Worm (Caenorhabditis elegans) whole organism, young adult: ENCODE data around the gene nuc-1.

Source experiments
- B0336.3 ChIP-seq: fragments of 200-800 bp; sonication (Bioruptor generic); IDR thresholded peaks from 2 replicates; pipeline ENCODE4 v1.3.6; 2022; ENCODE audit warnings: missing genetic modification characterization, missing compliant biosample characterization
- C06A6.2 ChIP-seq: fragments of 200-800 bp; sonication (Bioruptor generic); conservative IDR thresholded peaks from 2 replicates; pipeline ENCODE4 v1.3.6; 2022; ENCODE audit warnings: missing genetic modification characterization, missing compliant biosample characterization
- C17E4.6 ChIP-seq: fragments of 200-800 bp; sonication (Bioruptor generic); IDR thresholded peaks from 2 replicates; pipeline ENCODE4 v1.3.6; 2022; ENCODE audit warnings: missing genetic modification reagents, missing genetic modification characterization, missing compliant biosample characterization
- F10E7.11 ChIP-seq: sonication (generic microtip); optimal IDR thresholded peaks from 2 replicates; lab custom pipeline; 2017; ENCODE audit warnings: mild to moderate bottlenecking, missing genetic modification characterization, moderate library complexity, missing compliant biosample characterization
- F23B12.7 ChIP-seq: sonication (generic microtip); optimal IDR thresholded peaks from 2 replicates; lab custom pipeline; 2017; ENCODE audit warnings: missing genetic modification characterization, mild to moderate bottlenecking, missing compliant biosample characterization, antibody characterized with exemption, moderate library complexity; ENCODE audit not compliant: insufficient read depth
- F55B11.4 ChIP-seq: sonication (generic microtip); optimal IDR thresholded peaks from 2 replicates; lab custom pipeline; 2016; ENCODE audit warnings: missing compliant biosample characterization, missing genetic modification characterization, borderline replicate concordance; ENCODE audit not compliant: insufficient read depth
- K11D2.4 ChIP-seq: fragments of 200-800 bp; sonication (Bioruptor generic); IDR thresholded peaks from 2 replicates; pipeline ENCODE4 v1.3.6; 2022; ENCODE audit warnings: missing genetic modification reagents, missing genetic modification characterization, missing compliant biosample characterization
- K12H6.12 ChIP-seq: fragments of 200-800 bp; sonication (Bioruptor generic); optimal IDR thresholded peaks from 2 replicates; lab custom pipeline; 2018; ENCODE audit warnings: mild to moderate bottlenecking, missing genetic modification characterization, missing compliant biosample characterization
- Y53F4B.3 ChIP-seq: fragments of 200-800 bp; sonication (Bioruptor generic); IDR thresholded peaks from 2 replicates; pipeline ENCODE4 v1.3.6; 2022; ENCODE audit warnings: missing genetic modification reagents, missing genetic modification characterization, missing compliant biosample characterization
- Y67H2A.10 ChIP-seq: fragments of 200-800 bp; sonication (Bioruptor generic); conservative IDR thresholded peaks from 2 replicates; pipeline ENCODE4 v1.3.6; 2022; ENCODE audit warnings: missing genetic modification reagents, missing genetic modification characterization, missing compliant biosample characterization
- Y95B8A.8 ChIP-seq: fragments of 200-800 bp; sonication (Bioruptor generic); IDR thresholded peaks from 2 replicates; pipeline ENCODE4 v1.3.6; 2022; ENCODE audit warnings: missing genetic modification reagents, missing genetic modification characterization, missing compliant biosample characterization
- atf-7 ChIP-seq: sonication (generic microtip); optimal IDR thresholded peaks from 2 replicates; lab custom pipeline; 2017; ENCODE audit warnings: mild to moderate bottlenecking, missing genetic modification characterization, missing compliant biosample characterization
- attf-5 ChIP-seq: fragments of 200-800 bp; sonication (Bioruptor generic); optimal IDR thresholded peaks from 2 replicates; lab custom pipeline; 2018; ENCODE audit warnings: mild to moderate bottlenecking, missing genetic modification characterization, missing compliant biosample characterization
- ccch-3 ChIP-seq: fragments of 200-800 bp; sonication (Bioruptor generic); optimal IDR thresholded peaks from 2 replicates; lab custom pipeline; 2018; ENCODE audit warnings: mild to moderate bottlenecking, missing genetic modification characterization, missing compliant biosample characterization
- cebp-2 ChIP-seq: fragments of 200-800 bp; sonication (Bioruptor generic); IDR thresholded peaks from 2 replicates; pipeline ENCODE4 v1.3.6; 2022; ENCODE audit warnings: missing genetic modification characterization, missing compliant biosample characterization
- ceh-100 ChIP-seq: fragments of 200-800 bp; sonication (Bioruptor generic); IDR thresholded peaks from 2 replicates; pipeline ENCODE4 v1.3.6; 2022; ENCODE audit warnings: missing genetic modification reagents, missing genetic modification characterization, missing compliant biosample characterization
- ceh-27 ChIP-seq: fragments of 200-800 bp; sonication (Bioruptor generic); optimal IDR thresholded peaks from 2 replicates; lab custom pipeline; 2018; ENCODE audit warnings: mild to moderate bottlenecking, missing genetic modification characterization, moderate library complexity, missing compliant biosample characterization
- ceh-79 ChIP-seq: sonication (generic microtip); optimal IDR thresholded peaks from 2 replicates; lab custom pipeline; 2017; ENCODE audit warnings: mild to moderate bottlenecking, missing genetic modification characterization, missing compliant biosample characterization
- chd-7 ChIP-seq: sonication (generic microtip); optimal IDR thresholded peaks from 2 replicates; lab custom pipeline; 2016; ENCODE audit warnings: mild to moderate bottlenecking, missing genetic modification characterization, moderate library complexity, missing compliant biosample characterization
- die-1 ChIP-seq: sonication (generic microtip); optimal IDR thresholded peaks from 2 replicates; lab custom pipeline; 2016; ENCODE audit warnings: missing genotype, mild to moderate bottlenecking, missing genetic modification characterization, missing compliant biosample characterization
- dox-1 ChIP-seq: fragments of 200-800 bp; sonication (Bioruptor generic); IDR thresholded peaks from 2 replicates; pipeline ENCODE4 v1.3.6; 2022; ENCODE audit warnings: missing genetic modification reagents, missing genetic modification characterization, missing compliant biosample characterization
- dpl-1 ChIP-seq: fragments of 150-350 bp; optimal IDR thresholded peaks from 2 replicates; lab custom pipeline; 2014; ENCODE audit warnings: missing biosample characterization, missing genetic modification reagents, missing genetic modification characterization
- egl-44 ChIP-seq: fragments of 200-800 bp; sonication (Bioruptor generic); IDR thresholded peaks from 2 replicates; pipeline ENCODE4 v1.3.6; 2022; ENCODE audit warnings: missing genetic modification reagents, missing genetic modification characterization, missing compliant biosample characterization
- ets-4 ChIP-seq: fragments of 200-800 bp; sonication (Bioruptor generic); optimal IDR thresholded peaks from 2 replicates; lab custom pipeline; 2018; ENCODE audit warnings: mild to moderate bottlenecking, missing genetic modification characterization, missing compliant biosample characterization
- gei-17 ChIP-seq: fragments of 200-800 bp; sonication (Bioruptor generic); optimal IDR thresholded peaks from 2 replicates; lab custom pipeline; 2018; ENCODE audit warnings: mild to moderate bottlenecking, missing genetic modification characterization, missing compliant biosample characterization
- him-1 ChIP-seq: sonication (generic microtip); optimal IDR thresholded peaks from 2 replicates; lab custom pipeline; 2016; ENCODE audit warnings: missing genotype, missing genetic modification reagents, missing genetic modification characterization, missing compliant biosample characterization
- hlh-12 ChIP-seq: sonication (generic microtip); optimal IDR thresholded peaks from 2 replicates; lab custom pipeline; 2016; ENCODE audit warnings: missing genetic modification characterization, missing compliant biosample characterization
- hmg-1.2 ChIP-seq: fragments of 200-800 bp; sonication (Bioruptor generic); IDR thresholded peaks from 2 replicates; pipeline ENCODE4 v1.3.6; 2022; ENCODE audit warnings: missing genetic modification reagents, missing genetic modification characterization, missing compliant biosample characterization
- lin-54 ChIP-seq: fragments of 200-800 bp; sonication (Bioruptor generic); optimal IDR thresholded peaks from 2 replicates; lab custom pipeline; 2018; ENCODE audit warnings: mild to moderate bottlenecking, missing genetic modification characterization, missing compliant biosample characterization
- lir-1 ChIP-seq: fragments of 200-800 bp; sonication (Bioruptor generic); conservative IDR thresholded peaks from 2 replicates; pipeline ENCODE4 v1.3.6; 2022; ENCODE audit warnings: missing genetic modification reagents, missing genetic modification characterization, missing compliant biosample characterization
- lsy-27 ChIP-seq: sonication (generic microtip); optimal IDR thresholded peaks from 2 replicates; lab custom pipeline; 2017; ENCODE audit warnings: missing genetic modification characterization, mild to moderate bottlenecking, missing compliant biosample characterization, antibody characterized with exemption, missing genotype, borderline replicate concordance; ENCODE audit not compliant: insufficient read depth
- madf-10 ChIP-seq: sonication (generic microtip); optimal IDR thresholded peaks from 2 replicates; lab custom pipeline; 2016; ENCODE audit warnings: mild to moderate bottlenecking, missing genetic modification characterization, missing compliant biosample characterization
- madf-8 ChIP-seq: fragments of 200-800 bp; sonication (Bioruptor generic); conservative IDR thresholded peaks from 2 replicates; pipeline ENCODE4 v1.3.6; 2022; ENCODE audit warnings: missing genetic modification reagents, missing genetic modification characterization, missing compliant biosample characterization
- mel-28 ChIP-seq: sonication (generic microtip); optimal IDR thresholded peaks from 2 replicates; lab custom pipeline; 2016; ENCODE audit warnings: borderline replicate concordance, mild to moderate bottlenecking, missing genetic modification characterization, missing compliant biosample characterization
- mes-4 ChIP-seq: sonication (generic microtip); optimal IDR thresholded peaks from 2 replicates; lab custom pipeline; 2016; ENCODE audit warnings: missing genotype, missing genetic modification characterization, missing compliant biosample characterization
- nfya-2 ChIP-seq: fragments of 200-800 bp; sonication (Bioruptor generic); IDR thresholded peaks from 2 replicates; pipeline ENCODE4 v1.3.6; 2022; ENCODE audit warnings: missing genetic modification reagents, missing genetic modification characterization, missing compliant biosample characterization
- nfyb-1 ChIP-seq: fragments of 200-800 bp; sonication (Bioruptor generic); IDR thresholded peaks from 2 replicates; pipeline ENCODE4 v1.3.6; 2022; ENCODE audit warnings: missing genetic modification reagents, missing genetic modification characterization, missing compliant biosample characterization
- nhr-90 ChIP-seq: sonication (generic microtip); optimal IDR thresholded peaks from 2 replicates; lab custom pipeline; 2016; ENCODE audit warnings: missing genotype, mild to moderate bottlenecking, missing genetic modification characterization, missing compliant biosample characterization
- repo-1 ChIP-seq: sonication (generic microtip); optimal IDR thresholded peaks from 2 replicates; lab custom pipeline; 2017; ENCODE audit warnings: mild to moderate bottlenecking, missing genetic modification characterization, missing compliant biosample characterization
- sdz-38 ChIP-seq: sonication (generic microtip); optimal IDR thresholded peaks from 2 replicates; lab custom pipeline; 2016; ENCODE audit warnings: missing genotype, missing genetic modification characterization, missing compliant biosample characterization
- snpc-1.1 ChIP-seq: sonication (generic microtip); optimal IDR thresholded peaks from 2 replicates; lab custom pipeline; 2017; ENCODE audit warnings: missing genetic modification characterization, mild to moderate bottlenecking, missing compliant biosample characterization, antibody characterized with exemption, moderate library complexity, missing genotype, missing genetic modification reagents; ENCODE audit not compliant: insufficient read depth
- snpc-3.4 ChIP-seq: sonication (generic microtip); optimal IDR thresholded peaks from 2 replicates; lab custom pipeline; 2017; ENCODE audit warnings: missing genetic modification characterization, mild to moderate bottlenecking, missing compliant biosample characterization, antibody characterized with exemption, moderate library complexity, missing genotype, missing genetic modification reagents
- tbx-9 ChIP-seq: sonication (generic microtip); optimal IDR thresholded peaks from 2 replicates; lab custom pipeline; 2016; ENCODE audit warnings: borderline replicate concordance, missing genetic modification characterization, inconsistent platforms, missing compliant biosample characterization
- unc-130 ChIP-seq: sonication (generic microtip); optimal IDR thresholded peaks from 2 replicates; lab custom pipeline; 2016; ENCODE audit warnings: missing genetic modification reagents, missing genetic modification characterization, missing compliant biosample characterization
- ztf-18 ChIP-seq: sonication (generic microtip); optimal IDR thresholded peaks from 2 replicates; lab custom pipeline; 2016; ENCODE audit warnings: missing genotype, mild to moderate bottlenecking, missing genetic modification characterization, missing compliant biosample characterization
- ztf-25 ChIP-seq: fragments of 200-800 bp; sonication (Bioruptor generic); IDR thresholded peaks from 2 replicates; pipeline ENCODE4 v1.3.6; 2022; ENCODE audit warnings: missing genetic modification reagents, missing genetic modification characterization, missing compliant biosample characterization
- ztf-28 ChIP-seq: fragments of 200-800 bp; sonication (Bioruptor generic); IDR thresholded peaks from 2 replicates; pipeline ENCODE4 v1.3.6; 2022; ENCODE audit warnings: missing genetic modification reagents, missing genetic modification characterization, missing compliant biosample characterization
- ztf-3 ChIP-seq: fragments of 200-800 bp; sonication (Bioruptor generic); optimal IDR thresholded peaks from 2 replicates; lab custom pipeline; 2018; ENCODE audit warnings: mild to moderate bottlenecking, missing genetic modification characterization, missing compliant biosample characterization
- ztf-6 ChIP-seq: fragments of 200-800 bp; sonication (Bioruptor generic); IDR thresholded peaks from 2 replicates; pipeline ENCODE4 v1.3.6; 2022; ENCODE audit warnings: missing genetic modification reagents, missing genetic modification characterization, missing compliant biosample characterization

nuc-1 gene

ce11 chrX:9560931-9561330, 21.2 kb downstream of the nuc-1 start (continued):
- TF ChIP-seq ztf-28 (GFP tag; lab: Robert Waterston, UW): no peak
- no peak for TF ChIP-seq hlh-12 (tag; lab: Kevin White, UChicago)
- no peak for TF ChIP-seq mes-4 (tag; lab: Kevin White, UChicago)
- TF ChIP-seq ceh-27: no peak
- peak; percentile 40 for TF ChIP-seq ztf-18 (tag; lab: Kevin White, UChicago)
- no peak for TF ChIP-seq Y53F4B.3 (GFP tag; lab: Robert Waterston, UW)
- TF ChIP-seq lin-54: peak; percentile 48
- TF ChIP-seq die-1 (tag; lab: Kevin White, UChicago): peak; percentile 63
- no peak for TF ChIP-seq ztf-3 (GFP tag; lab: Kevin White, UChicago)
- TF ChIP-seq cebp-2 (GFP tag; lab: Robert Waterston, UW): 0 out of 2 replicates have a peak, but pooled peaks have one; percentile 56
- TF ChIP-seq nfya-2 (GFP tag; lab: Robert Waterston, UW): no peak
- TF ChIP-seq Y67H2A.10 (GFP tag; lab: Robert Waterston, UW): peak; percentile 20; the same call in 1 of the 2 replicates
- no peak for TF ChIP-seq mel-28 (tag; lab: Kevin White, UChicago)
- no peak for TF ChIP-seq ceh-79
- TF ChIP-seq egl-44 (GFP tag; lab: Robert Waterston, UW): no peak
- TF ChIP-seq unc-130 (GFP tag; lab: Kevin White, UChicago): no peak
- TF ChIP-seq lsy-27 (tag; lab: Kevin White, UChicago): no peak
- TF ChIP-seq B0336.3 (GFP tag; lab: Robert Waterston, UW): 0 out of 2 replicates have a peak, but pooled peaks have one; percentile 45
- no peak for TF ChIP-seq K12H6.12 (tag; lab: Kevin White, UChicago)
- TF ChIP-seq ets-4 (GFP tag; lab: Kevin White, UChicago): no peak
- TF ChIP-seq F55B11.4 (tag; lab: Kevin White, UChicago): no peak
- TF ChIP-seq ztf-6 (GFP tag; lab: Robert Waterston, UW): 0 out of 2 replicates have a peak, but pooled peaks have one; percentile 79
- no peak; the same call in 1 of the 2 replicates for TF ChIP-seq C06A6.2 (GFP tag; lab: Robert Waterston, UW)
- TF ChIP-seq repo-1 (tag; lab: Kevin White, UChicago): peak; percentile 42
- no peak for TF ChIP-seq snpc-3.4 (tag; lab: Kevin White, UChicago)
- TF ChIP-seq chd-7 (tag; lab: Kevin White, UChicago): peak; percentile 63
- TF ChIP-seq sdz-38: no peak
- no peak for TF ChIP-seq dpl-1
- TF ChIP-seq nhr-90 (tag; lab: Kevin White, UChicago): peak; percentile 40
- no peak for TF ChIP-seq atf-7 (tag; lab: Kevin White, UChicago)
- no peak for TF ChIP-seq tbx-9 (tag; lab: Kevin White, UChicago)
- peak; percentile 53; the same call in 1 of the 2 replicates for TF ChIP-seq dox-1 (GFP tag; lab: Robert Waterston, UW)
- no peak for TF ChIP-seq ceh-100
- TF ChIP-seq F10E7.11 (tag; lab: Kevin White, UChicago): no peak
- TF ChIP-seq attf-5 (GFP tag; lab: Kevin White, UChicago): no peak
- no peak for TF ChIP-seq C17E4.6
- no peak for TF ChIP-seq Y95B8A.8
- no peak for TF ChIP-seq F23B12.7 (tag; lab: Kevin White, UChicago)
- no peak for TF ChIP-seq madf-8 (GFP tag; lab: Robert Waterston, UW)
- no peak for TF ChIP-seq ccch-3
- TF ChIP-seq madf-10 (tag; lab: Kevin White, UChicago): peak; percentile 35
- no peak; the same call in 1 of the 2 replicates for TF ChIP-seq nfyb-1 (GFP tag; lab: Robert Waterston, UW)
- no peak for TF ChIP-seq K11D2.4 (GFP tag; lab: Robert Waterston, UW)
- TF ChIP-seq lir-1: no peak
- TF ChIP-seq snpc-1.1: peak; percentile 36
- peak; percentile 73 for TF ChIP-seq him-1 (tag; lab: Kevin White, UChicago)
- peak; percentile 55 for TF ChIP-seq hmg-1.2
- peak; percentile 74; the same call in 1 of the 2 replicates for TF ChIP-seq ztf-25 (GFP tag; lab: Robert Waterston, UW)
- TF ChIP-seq gei-17 (GFP tag; lab: Kevin White, UChicago): no peak
